Worm (Caenorhabditis elegans) whole organism, young adult: ENCODE results near the gene ugt-33.
A peak's percentile ranks its signal among the peaks of the same experiment; 100 is the strongest.

Experiments used
- F23B12.7 ChIP-seq: sonication (generic microtip); optimal IDR thresholded peaks from 2 replicates; lab custom pipeline; 2017; ENCODE audit warnings: missing genetic modification characterization, mild to moderate bottlenecking, missing compliant biosample characterization, antibody characterized with exemption, moderate library complexity; ENCODE audit not compliant: insufficient read depth
- F37B4.10 ChIP-seq: fragments of 200-800 bp; sonication (Bioruptor generic); IDR thresholded peaks from 2 replicates; pipeline ENCODE4 v1.3.6; 2022; ENCODE audit warnings: missing genetic modification characterization, missing compliant biosample characterization
- K11D2.4 ChIP-seq: fragments of 200-800 bp; sonication (Bioruptor generic); IDR thresholded peaks from 2 replicates; pipeline ENCODE4 v1.3.6; 2022; ENCODE audit warnings: missing genetic modification reagents, missing genetic modification characterization, missing compliant biosample characterization
- K12H6.12 ChIP-seq: fragments of 200-800 bp; sonication (Bioruptor generic); optimal IDR thresholded peaks from 2 replicates; lab custom pipeline; 2018; ENCODE audit warnings: mild to moderate bottlenecking, missing genetic modification characterization, missing compliant biosample characterization
- T26A5.8 ChIP-seq: sonication (generic microtip); optimal IDR thresholded peaks from 2 replicates; lab custom pipeline; 2016; ENCODE audit warnings: missing genetic modification characterization, missing compliant biosample characterization
- Y79H2A.3 ChIP-seq: fragments of 200-800 bp; sonication (Bioruptor generic); conservative IDR thresholded peaks from 2 replicates; pipeline ENCODE4 v1.3.6; 2022; ENCODE audit warnings: missing genetic modification reagents, missing genetic modification characterization, missing compliant biosample characterization
- Y95B8A.8 ChIP-seq: fragments of 200-800 bp; sonication (Bioruptor generic); IDR thresholded peaks from 2 replicates; pipeline ENCODE4 v1.3.6; 2022; ENCODE audit warnings: missing genetic modification reagents, missing genetic modification characterization, missing compliant biosample characterization
- ama-1 ChIP-seq, 3 experiments: fragments of 150-350 bp in 1 of 3; sonication (generic microtip) in 2 of 3; optimal IDR thresholded peaks; 2 replicates each; lab custom pipeline; 2014 to 2018; ENCODE audit warnings: missing biosample characterization in 2 of 3, missing genetic modification characterization in 2 of 3, missing genetic modification reagents in 2 of 3
- aptf-3 ChIP-seq: fragments of 200-800 bp; sonication (Bioruptor generic); IDR thresholded peaks from 2 replicates; pipeline ENCODE4 v1.3.6; 2022; ENCODE audit warnings: missing genetic modification characterization, missing compliant biosample characterization
- attf-5 ChIP-seq: fragments of 200-800 bp; sonication (Bioruptor generic); optimal IDR thresholded peaks from 2 replicates; lab custom pipeline; 2018; ENCODE audit warnings: mild to moderate bottlenecking, missing genetic modification characterization, missing compliant biosample characterization
- bed-2 ChIP-seq: fragments of 200-800 bp; sonication (Bioruptor generic); IDR thresholded peaks from 2 replicates; pipeline ENCODE4 v1.3.6; 2022; ENCODE audit warnings: missing genetic modification reagents, missing genetic modification characterization, missing compliant biosample characterization
- cebp-1 ChIP-seq, 2 experiments: fragments of 200-800 bp in 1 of 2; sonication (Bioruptor generic) in 1 of 2; sonication (generic microtip) in 1 of 2; IDR thresholded peaks in 1 of 2; optimal IDR thresholded peaks in 1 of 2; 2 replicates each; pipeline versions ENCODE4 v1.3.6 to Lab custom; 2017 to 2022; ENCODE audit warnings: missing compliant biosample characterization in 2 of 2, missing genetic modification characterization in 2 of 2, mild to moderate bottlenecking in 1 of 2, missing genetic modification reagents in 1 of 2, moderate library complexity in 1 of 2
- cebp-2 ChIP-seq: fragments of 200-800 bp; sonication (Bioruptor generic); IDR thresholded peaks from 2 replicates; pipeline ENCODE4 v1.3.6; 2022; ENCODE audit warnings: missing genetic modification characterization, missing compliant biosample characterization
- chd-7 ChIP-seq: sonication (generic microtip); optimal IDR thresholded peaks from 2 replicates; lab custom pipeline; 2016; ENCODE audit warnings: mild to moderate bottlenecking, missing genetic modification characterization, moderate library complexity, missing compliant biosample characterization
- dpl-1 ChIP-seq: fragments of 150-350 bp; optimal IDR thresholded peaks from 2 replicates; lab custom pipeline; 2014; ENCODE audit warnings: missing biosample characterization, missing genetic modification reagents, missing genetic modification characterization
- egl-44 ChIP-seq: fragments of 200-800 bp; sonication (Bioruptor generic); IDR thresholded peaks from 2 replicates; pipeline ENCODE4 v1.3.6; 2022; ENCODE audit warnings: missing genetic modification reagents, missing genetic modification characterization, missing compliant biosample characterization
- ets-4 ChIP-seq: fragments of 200-800 bp; sonication (Bioruptor generic); optimal IDR thresholded peaks from 2 replicates; lab custom pipeline; 2018; ENCODE audit warnings: mild to moderate bottlenecking, missing genetic modification characterization, missing compliant biosample characterization
- hmg-20 ChIP-seq: fragments of 200-800 bp; sonication (Bioruptor generic); IDR thresholded peaks from 2 replicates; pipeline ENCODE4 v1.3.6; 2022; ENCODE audit warnings: missing genetic modification reagents, missing genetic modification characterization, missing compliant biosample characterization
- hsf-1 ChIP-seq: fragments of 200-800 bp; sonication (Bioruptor generic); IDR thresholded peaks from 2 replicates; pipeline ENCODE4 v1.3.6; 2022; ENCODE audit warnings: missing genetic modification reagents, missing genetic modification characterization, missing compliant biosample characterization
- lin-26 ChIP-seq: fragments of 200-800 bp; sonication (Bioruptor generic); IDR thresholded peaks from 2 replicates; pipeline ENCODE4 v1.3.6; 2022; ENCODE audit warnings: missing genetic modification reagents, missing genetic modification characterization, missing compliant biosample characterization
- lin-40 ChIP-seq: sonication (generic microtip); optimal IDR thresholded peaks from 2 replicates; lab custom pipeline; 2016; ENCODE audit warnings: missing genetic modification characterization, mild to moderate bottlenecking, missing compliant biosample characterization, missing genotype, missing genetic modification reagents
- lin-54 ChIP-seq: fragments of 200-800 bp; sonication (Bioruptor generic); optimal IDR thresholded peaks from 2 replicates; lab custom pipeline; 2018; ENCODE audit warnings: mild to moderate bottlenecking, missing genetic modification characterization, missing compliant biosample characterization
- lsy-27 ChIP-seq: sonication (generic microtip); optimal IDR thresholded peaks from 2 replicates; lab custom pipeline; 2017; ENCODE audit warnings: missing genetic modification characterization, mild to moderate bottlenecking, missing compliant biosample characterization, antibody characterized with exemption, missing genotype, borderline replicate concordance; ENCODE audit not compliant: insufficient read depth
- mes-4 ChIP-seq: sonication (generic microtip); optimal IDR thresholded peaks from 2 replicates; lab custom pipeline; 2016; ENCODE audit warnings: missing genotype, missing genetic modification characterization, missing compliant biosample characterization
- nhr-27 ChIP-seq: fragments of 200-800 bp; sonication (Bioruptor generic); optimal IDR thresholded peaks from 2 replicates; lab custom pipeline; 2018; ENCODE audit warnings: mild to moderate bottlenecking, missing genetic modification characterization, moderate library complexity, missing compliant biosample characterization
- nhr-90 ChIP-seq: sonication (generic microtip); optimal IDR thresholded peaks from 2 replicates; lab custom pipeline; 2016; ENCODE audit warnings: missing genotype, mild to moderate bottlenecking, missing genetic modification characterization, missing compliant biosample characterization
- rpc-1 ChIP-seq, 2 experiments: fragments of 150-350 bp in 1 of 2; sonication (generic microtip) in 1 of 2; optimal IDR thresholded peaks; 2 replicates each; lab custom pipeline; 2014 to 2018; ENCODE audit warnings: missing biosample characterization in 1 of 2, missing genetic modification characterization in 1 of 2, missing genetic modification reagents in 1 of 2, missing genotype in 1 of 2
- snpc-1.3 ChIP-seq: sonication (generic microtip); optimal IDR thresholded peaks from 2 replicates; lab custom pipeline; 2017; ENCODE audit warnings: missing genetic modification characterization, mild to moderate bottlenecking, missing compliant biosample characterization, antibody characterized with exemption, moderate library complexity, missing genotype, missing genetic modification reagents; ENCODE audit not compliant: insufficient read depth
- somi-1 ChIP-seq: fragments of 200-800 bp; sonication (Bioruptor generic); optimal IDR thresholded peaks from 2 replicates; lab custom pipeline; 2018; ENCODE audit warnings: mild to moderate bottlenecking, missing genetic modification characterization, missing compliant biosample characterization
- tbp1 ChIP-seq: fragments of 200-800 bp; sonication (Bioruptor generic); optimal IDR thresholded peaks from 2 replicates; lab custom pipeline; 2018; ENCODE audit warnings: mild to moderate bottlenecking, missing genetic modification characterization, missing compliant biosample characterization
- tbx-9 ChIP-seq: sonication (generic microtip); optimal IDR thresholded peaks from 2 replicates; lab custom pipeline; 2016; ENCODE audit warnings: borderline replicate concordance, missing genetic modification characterization, inconsistent platforms, missing compliant biosample characterization
- xnd-1 ChIP-seq: sonication (generic microtip); optimal IDR thresholded peaks from 2 replicates; lab custom pipeline; 2016; ENCODE audit warnings: missing genotype, missing genetic modification reagents, missing genetic modification characterization, missing compliant biosample characterization
- ztf-26 ChIP-seq: sonication (generic microtip); optimal IDR thresholded peaks from 2 replicates; lab custom pipeline; 2017; ENCODE audit warnings: missing genetic modification characterization, missing compliant biosample characterization

ugt-33 gene

ce11 chrV:10468190-10468589, 25.0 kb upstream of the ugt-33 start, which contains the start of gene egl-9 (continued):
- TF ChIP-seq egl-44 (GFP tag; lab: Robert Waterston, UW) = no peak
- peak; percentile 26 for TF ChIP-seq ztf-26 (tag; lab: Kevin White, UChicago)
- TF ChIP-seq snpc-1.3 (tag; lab: Kevin White, UChicago) = no peak
- TF ChIP-seq ets-4 (GFP tag; lab: Kevin White, UChicago) = peak; percentile 9
- peak; percentile 60 for TF ChIP-seq chd-7 (tag; lab: Kevin White, UChicago)
- no peak for TF ChIP-seq rpc-1 (optimal IDR thresholded peaks at IDR 0.05; lab: Kevin White, UChicago)
- TF ChIP-seq rpc-1 (tag; optimal IDR thresholded peaks at IDR 0.05; lab: Kevin White, UChicago) = no peak
- TF ChIP-seq K11D2.4 (GFP tag; lab: Robert Waterston, UW) = peak; percentile 12; the same call in 1 of the 2 replicates
- TF ChIP-seq aptf-3 (GFP tag; lab: Robert Waterston, UW) = no peak
- TF ChIP-seq tbp1 (GFP tag; lab: Kevin White, UChicago) = peak; percentile 32
- no peak for TF ChIP-seq nhr-90 (tag; lab: Kevin White, UChicago)
- TF ChIP-seq lin-26 (GFP tag; lab: Robert Waterston, UW) = 0 out of 2 replicates have a peak, but pooled peaks have one; percentile 38
- TF ChIP-seq attf-5 = peak; percentile 37
- TF ChIP-seq lin-54 (GFP tag; lab: Kevin White, UChicago) = peak; percentile 13
- no peak for TF ChIP-seq mes-4 (tag; lab: Kevin White, UChicago)
- TF ChIP-seq cebp-1 (GFP tag; IDR thresholded peaks at IDR 0.05; lab: Robert Waterston, UW) = no peak
- peak; percentile 27 for TF ChIP-seq cebp-1 (tag; optimal IDR thresholded peaks at IDR 0.05; lab: Kevin White, UChicago)
- TF ChIP-seq T26A5.8 (tag; lab: Kevin White, UChicago) = no peak

ce11 chrV:10468709-10469108, 24.5 kb upstream of the ugt-33 start:
- TF ChIP-seq ama-1 (optimal IDR thresholded peaks at IDR 0.05; lab: Kevin White, UChicago) (peak; percentile 44), ama-1 (GFP tag; optimal IDR thresholded peaks at IDR 0.05; lab: Kevin White, UChicago) (no peak), tbx-9 (tag; lab: Kevin White, UChicago) (no peak)

ce11 chrV:10469845-10470244, 23.4 kb upstream of the ugt-33 start:
- TF ChIP-seq F37B4.10 (no peak), snpc-1.3 (tag; lab: Kevin White, UChicago) (no peak), Y79H2A.3 (GFP tag; lab: Robert Waterston, UW) (no peak), nhr-27 (no peak), xnd-1 (no peak), lsy-27 (tag; lab: Kevin White, UChicago) (no peak), Y95B8A.8 (GFP tag; lab: Robert Waterston, UW) (no peak), hmg-20 (GFP tag; lab: Robert Waterston, UW) (no peak), K12H6.12 (tag; lab: Kevin White, UChicago) (no peak), dpl-1 (GFP tag; lab: Kevin White, UChicago) (no peak), cebp-2 (no peak), bed-2 (GFP tag; lab: Robert Waterston, UW) (no peak), F23B12.7 (tag; lab: Kevin White, UChicago) (no peak), ztf-26 (tag; lab: Kevin White, UChicago) (no peak), ets-4 (GFP tag; lab: Kevin White, UChicago) (no peak), somi-1 (no peak), lin-40 (no peak), rpc-1 (optimal IDR thresholded peaks at IDR 0.05; lab: Kevin White, UChicago) (no peak), rpc-1 (tag; optimal IDR thresholded peaks at IDR 0.05; lab: Kevin White, UChicago) (no peak), T26A5.8 (tag; lab: Kevin White, UChicago) (no peak), hsf-1 (no peak)
